Worm (Caenorhabditis elegans) whole organism, young adult: ENCODE measurements around the gene srr-3.

Source experiments
- attf-5 ChIP-seq: fragments of 200-800 bp; sonication (Bioruptor generic); optimal IDR thresholded peaks from 2 replicates; lab custom pipeline; 2018; ENCODE audit warnings: mild to moderate bottlenecking, missing genetic modification characterization, missing compliant biosample characterization
- ceh-79 ChIP-seq: sonication (generic microtip); optimal IDR thresholded peaks from 2 replicates; lab custom pipeline; 2017; ENCODE audit warnings: mild to moderate bottlenecking, missing genetic modification characterization, missing compliant biosample characterization
- efl-1 ChIP-seq: fragments of 150-350 bp; optimal IDR thresholded peaks from 2 replicates; lab custom pipeline; 2014; ENCODE audit warnings: missing biosample characterization, missing genetic modification reagents, missing genetic modification characterization
- let-607 ChIP-seq, 2 experiments: fragments of 200-800 bp in 1 of 2; sonication (Bioruptor generic) in 1 of 2; sonication (generic microtip) in 1 of 2; optimal IDR thresholded peaks; 2 replicates each; lab custom pipeline; 2016 to 2018; ENCODE audit warnings: mild to moderate bottlenecking in 2 of 2, missing compliant biosample characterization in 2 of 2, missing genetic modification characterization in 2 of 2, moderate library complexity in 2 of 2, missing genotype in 1 of 2
- lin-35 ChIP-seq, 3 experiments: fragments of 150-350 bp in 2 of 3; sonication (generic microtip) in 1 of 3; optimal IDR thresholded peaks; 2 replicates each; lab custom pipeline; 2014 to 2018; ENCODE audit warnings: missing biosample characterization in 3 of 3, missing genetic modification characterization in 3 of 3, missing genetic modification reagents in 3 of 3
- lsl-1 ChIP-seq: fragments of 200-800 bp; sonication (Bioruptor generic); optimal IDR thresholded peaks from 2 replicates; lab custom pipeline; 2018; ENCODE audit warnings: mild to moderate bottlenecking, missing genetic modification characterization, moderate library complexity, missing compliant biosample characterization
- lsy-27 ChIP-seq: sonication (generic microtip); optimal IDR thresholded peaks from 2 replicates; lab custom pipeline; 2017; ENCODE audit warnings: missing genetic modification characterization, mild to moderate bottlenecking, missing compliant biosample characterization, antibody characterized with exemption, missing genotype, borderline replicate concordance; ENCODE audit not compliant: insufficient read depth
- pha-4 ChIP-seq: fragments of 150-350 bp; sonication (generic microtip); optimal IDR thresholded peaks from 2 replicates; lab custom pipeline; 2014; ENCODE audit warnings: missing biosample characterization, missing genetic modification reagents, missing genetic modification characterization
- unc-62 ChIP-seq: fragments of 150-350 bp; optimal IDR thresholded peaks from 2 replicates; lab custom pipeline; 2014; ENCODE audit warnings: missing biosample characterization, missing genetic modification reagents, missing genetic modification characterization
- ztf-26 ChIP-seq: sonication (generic microtip); optimal IDR thresholded peaks from 2 replicates; lab custom pipeline; 2017; ENCODE audit warnings: missing genetic modification characterization, missing compliant biosample characterization

ce11 chrV:16494359-16494758, 14.2 kb downstream of the srr-3 start, which contains the start of gene comt-2:
- TF ChIP-seq attf-5, result no peak
- no peak for TF ChIP-seq lin-35 (GFP tag; optimal IDR thresholded peaks at IDR 0.05; lab: Kevin White, UChicago)
- no peak for TF ChIP-seq unc-62 (GFP tag; lab: Kevin White, UChicago)
- TF ChIP-seq let-607 (tag; optimal IDR thresholded peaks at IDR 0.05; lab: Kevin White, UChicago), result no peak
- TF ChIP-seq efl-1, result no peak
- no peak for TF ChIP-seq pha-4 (tag; lab: Kevin White, UChicago)
- no peak for TF ChIP-seq ceh-79
- no peak for TF ChIP-seq ztf-26
- TF ChIP-seq lsl-1 (GFP tag; lab: Kevin White, UChicago), result no peak
- TF ChIP-seq lsy-27 (tag; lab: Kevin White, UChicago), result no peak
